Worm (Caenorhabditis elegans): ENCODE data around the gene T24F1.4.

T24F1.4 gene

ce11 chrII:11279971-11280370 lies 34.1 kb downstream of the T24F1.4 start:
- TF ChIP-seq lin-11 (tag; optimal IDR thresholded peaks at IDR 0.05), result no peak
- peak; percentile 93 for TF ChIP-seq nfya-1 (tag; optimal IDR thresholded peaks at IDR 0.05)
- TF ChIP-seq Y22D7AL.16 (tag; optimal IDR thresholded peaks at IDR 0.05), result no peak

DNA sequence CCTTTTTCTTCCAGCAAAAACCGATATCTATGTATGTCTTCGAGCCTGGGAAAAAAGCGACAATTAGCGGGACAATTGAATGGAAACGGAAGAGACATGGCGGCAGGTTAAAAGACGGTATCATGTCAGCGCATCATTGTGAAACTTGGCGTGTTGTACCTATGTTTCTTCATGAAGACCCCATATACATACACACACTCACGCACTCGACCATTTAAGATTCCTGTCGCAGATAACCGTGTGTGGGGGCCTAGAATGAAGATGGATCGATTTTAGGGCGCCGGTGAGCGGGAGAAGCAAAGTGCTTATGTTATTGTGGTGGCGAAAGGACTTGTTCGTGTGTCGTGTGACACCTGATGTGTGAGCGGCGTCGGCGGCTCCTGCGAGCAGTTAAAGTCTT lies 37.2 kb downstream of the T24F1.4 start:
- TF ChIP-seq ceh-24 (tag; optimal IDR thresholded peaks at IDR 0.05) (no peak), hlh-6 (tag; optimal IDR thresholded peaks at IDR 0.05) (no peak), C38D4.7 (GFP tag; optimal IDR thresholded peaks at IDR 0.05) (no peak), ceh-34 (tag; optimal IDR thresholded peaks at IDR 0.05) (no peak), odd-2 (tag; optimal IDR thresholded peaks at IDR 0.05) (no peak), ceh-31 (tag; optimal IDR thresholded peaks at IDR 0.05) (no peak), ama-1 (optimal IDR thresholded peaks at IDR 0.05) (no peak), pha-4 (tag; optimal IDR thresholded peaks at IDR 0.05) (no peak), dmd-4 (tag; optimal IDR thresholded peaks at IDR 0.05; ENCODE audit: borderline replicate concordance) (no peak), ztf-16 (tag; optimal IDR thresholded peaks at IDR 0.05) (no peak)

DNA sequence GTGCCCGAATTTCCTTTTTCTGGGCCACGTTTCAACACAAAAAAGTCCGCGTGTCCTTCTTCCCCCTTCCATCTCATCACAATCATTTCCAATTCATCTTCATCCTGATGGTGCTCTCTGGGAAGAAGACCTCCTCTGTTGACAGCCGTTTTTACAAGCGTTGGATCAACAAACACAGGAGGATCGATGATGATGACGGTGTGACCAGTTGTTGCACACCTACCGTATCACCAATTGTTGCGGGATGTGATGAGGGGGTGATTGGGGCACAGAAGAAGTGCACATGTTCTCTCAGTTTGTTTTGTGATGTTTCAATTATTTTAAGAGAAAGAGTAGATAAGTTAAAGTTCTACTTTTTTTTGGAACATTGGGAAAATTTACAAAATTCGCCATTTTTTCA lies 38.6 kb downstream of the T24F1.4 start:
- TF ChIP-seq ceh-9 (tag; optimal IDR thresholded peaks at IDR 0.05) (no peak), ceh-48 (tag; optimal IDR thresholded peaks at IDR 0.05) (no peak), unc-55 (GFP tag; optimal IDR thresholded peaks at IDR 0.05) (no peak), madf-2 (tag; optimal IDR thresholded peaks at IDR 0.05) (no peak), sdc-2 (tag; optimal IDR thresholded peaks at IDR 0.05) (no peak), zip-5 (tag; optimal IDR thresholded peaks at IDR 0.05) (no peak), Y22D7AL.16 (tag; optimal IDR thresholded peaks at IDR 0.05) (no peak), pat-9 (tag; optimal IDR thresholded peaks at IDR 0.05) (no peak), tbx-2 (tag; optimal IDR thresholded peaks at IDR 0.05) (no peak), ceh-14 (tag; optimal IDR thresholded peaks at IDR 0.05) (no peak), syd-9 (tag; optimal IDR thresholded peaks at IDR 0.05) (no peak), pag-3 (tag; optimal IDR thresholded peaks at IDR 0.05; ENCODE audit: borderline replicate concordance) (no peak), ceh-30 (tag; optimal IDR thresholded peaks at IDR 0.05) (no peak), sox-2 (GFP tag; IDR thresholded peaks at IDR 0.05) (no peak)

DNA sequence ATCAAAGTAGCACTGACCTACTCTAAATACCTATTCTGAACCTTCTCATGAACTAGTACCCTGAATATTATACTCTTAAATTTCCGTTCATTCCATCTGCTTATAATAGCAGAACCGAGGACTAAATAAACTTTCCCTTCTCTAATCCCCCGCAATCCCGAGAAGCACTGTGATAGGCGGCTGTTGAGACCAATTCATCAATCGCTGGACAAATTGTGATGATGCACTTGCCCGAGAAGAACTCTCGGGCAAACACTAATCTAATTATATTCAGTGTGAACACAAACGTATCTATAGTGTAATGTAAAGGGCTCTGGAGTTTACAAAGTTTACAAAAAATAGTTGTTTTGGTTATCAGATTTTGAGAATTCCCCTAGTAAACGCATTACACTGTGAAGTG lies 39.2 kb downstream of the T24F1.4 start:
- TF ChIP-seq unc-55 (GFP tag; optimal IDR thresholded peaks at IDR 0.05) (peak; percentile 59), syd-9 (tag; optimal IDR thresholded peaks at IDR 0.05) (no peak)

ce11 chrII:11270829-11271228 lies 43.2 kb downstream of the T24F1.4 start:
- TF ChIP-seq sox-4 (tag; optimal IDR thresholded peaks at IDR 0.05), result no peak

DNA sequence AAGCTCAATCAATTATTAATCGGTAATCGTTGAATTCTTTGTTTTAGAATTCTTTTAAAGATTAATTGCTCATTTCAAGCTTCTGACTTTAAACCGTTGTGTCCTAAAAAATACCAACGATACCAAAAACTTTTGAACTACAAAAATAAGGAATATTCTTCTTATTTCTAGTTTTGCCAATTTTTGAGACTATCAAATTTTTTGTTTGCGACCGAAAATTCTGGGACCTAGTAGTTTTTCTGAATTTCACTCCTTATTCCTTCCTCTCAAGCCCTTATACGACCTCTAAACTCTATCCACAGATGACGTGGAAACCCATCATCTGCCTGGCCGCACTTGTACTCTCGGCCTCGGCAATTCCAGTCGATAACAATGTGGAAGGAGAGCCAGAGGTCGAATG lies 45.2 kb downstream of the T24F1.4 start, which contains the start of gene cut-1:
cut-1 (plus strand) TSS at position 301 of the 400 bp plus-strand sequence.
- TF ChIP-seq nhr-11 (tag; optimal IDR thresholded peaks at IDR 0.05), result no peak
- no peak for TF ChIP-seq ceh-22 (tag; optimal IDR thresholded peaks at IDR 0.05)
- TF ChIP-seq hlh-13 (GFP tag; optimal IDR thresholded peaks at IDR 0.05), result no peak
- no peak for TF ChIP-seq fkh-10 (GFP tag; optimal IDR thresholded peaks at IDR 0.05)
- no peak for TF ChIP-seq ceh-9 (tag; optimal IDR thresholded peaks at IDR 0.05)
- TF ChIP-seq pha-2 (tag; optimal IDR thresholded peaks at IDR 0.05), result no peak
- TF ChIP-seq nfya-1 (tag; optimal IDR thresholded peaks at IDR 0.05), result no peak
- no peak for TF ChIP-seq hlh-30 (tag; optimal IDR thresholded peaks at IDR 0.05; ENCODE audit: insufficient read depth)
- no peak for TF ChIP-seq ceh-18 (tag; optimal IDR thresholded peaks at IDR 0.05)
- TF ChIP-seq elt-4 (tag; optimal IDR thresholded peaks at IDR 0.05), result no peak
- no peak for TF ChIP-seq dmd-4 (tag; optimal IDR thresholded peaks at IDR 0.05; ENCODE audit: borderline replicate concordance)
- no peak for TF ChIP-seq tbx-7 (tag; optimal IDR thresholded peaks at IDR 0.05)
- no peak for TF ChIP-seq unc-42 (tag; optimal IDR thresholded peaks at IDR 0.05)
- TF ChIP-seq syd-9 (tag; optimal IDR thresholded peaks at IDR 0.05), result no peak
- TF ChIP-seq dve-1 (tag; optimal IDR thresholded peaks at IDR 0.05), result no peak
